Worm (Caenorhabditis elegans) whole organism, L1 larva: ENCODE data around the gene H10E21.4.

ENCODE experiments used
- F16B12.6 ChIP-seq: fragments of 150-350 bp; optimal IDR thresholded peaks from 2 replicates; lab custom pipeline; 2014; ENCODE audit warnings: missing biosample characterization, missing genetic modification characterization
- Y116A8C.19 ChIP-seq: sonication (generic microtip); optimal IDR thresholded peaks from 2 replicates; lab custom pipeline; 2016; ENCODE audit warnings: missing compliant biosample characterization, missing genetic modification characterization, borderline replicate concordance
- alr-1 ChIP-seq: fragments of 200-800 bp; sonication (Bioruptor generic); optimal IDR thresholded peaks from 2 replicates; lab custom pipeline; 2018; ENCODE audit warnings: borderline replicate concordance, mild to moderate bottlenecking, missing genetic modification characterization, missing compliant biosample characterization
- ama-1 ChIP-seq: fragments of 150-350 bp; optimal IDR thresholded peaks from 2 replicates; lab custom pipeline; 2014
- blmp-1 ChIP-seq: fragments of 150-350 bp; optimal IDR thresholded peaks from 2 replicates; lab custom pipeline; 2014; ENCODE audit warnings: missing biosample characterization, missing genetic modification characterization
- ceh-8 ChIP-seq: fragments of 200-800 bp; sonication (Bioruptor generic); optimal IDR thresholded peaks from 2 replicates; lab custom pipeline; 2018; ENCODE audit warnings: mild to moderate bottlenecking, missing genetic modification characterization, moderate library complexity, missing compliant biosample characterization
- ceh-88 ChIP-seq: fragments of 200-800 bp; sonication (Bioruptor generic); IDR thresholded peaks from 2 replicates; pipeline ENCODE4 v1.3.6; 2022; ENCODE audit warnings: missing genetic modification characterization, missing compliant biosample characterization
- egl-27 ChIP-seq, 2 experiments: fragments of 150-350 bp in 1 of 2; sonication (generic microtip); optimal IDR thresholded peaks; 3 replicates each; lab custom pipeline; 2017 to 2018; ENCODE audit warnings: missing biosample characterization in 2 of 2, missing genetic modification characterization in 2 of 2, missing genetic modification reagents in 2 of 2
- elt-3 ChIP-seq, 6 experiments: fragments of 150-350 bp in 1 of 6; sonication (generic microtip); optimal IDR thresholded peaks; 2 replicates each; lab custom pipeline; 2017 to 2018; ENCODE audit warnings: missing biosample characterization in 6 of 6, missing genetic modification characterization in 6 of 6, inconsistent platforms in 1 of 6
- ets-5 ChIP-seq: fragments of 200-800 bp; sonication (Bioruptor generic); IDR thresholded peaks from 2 replicates; pipeline ENCODE4 v1.3.6; 2022; ENCODE audit warnings: missing genetic modification characterization, missing compliant biosample characterization
- fkh-8 ChIP-seq: sonication (generic microtip); optimal IDR thresholded peaks from 2 replicates; lab custom pipeline; 2016; ENCODE audit warnings: mild to moderate bottlenecking, missing genetic modification characterization, missing compliant biosample characterization
- fos-1 ChIP-seq: fragments of 150-350 bp; optimal IDR thresholded peaks from 2 replicates; lab custom pipeline; 2014; ENCODE audit warnings: missing biosample characterization, missing genetic modification characterization
- hlh-17 ChIP-seq: fragments of 200-800 bp; sonication (Bioruptor generic); optimal IDR thresholded peaks from 2 replicates; lab custom pipeline; 2018; ENCODE audit warnings: missing genetic modification characterization, mild to moderate bottlenecking, missing compliant biosample characterization, moderate library complexity, borderline replicate concordance
- hlh-4 ChIP-seq: sonication (generic microtip); optimal IDR thresholded peaks from 2 replicates; lab custom pipeline; 2016; ENCODE audit warnings: mild to moderate bottlenecking, missing genetic modification characterization, missing compliant biosample characterization
- jun-1 ChIP-seq: fragments of 150-350 bp; optimal IDR thresholded peaks from 2 replicates; lab custom pipeline; 2014; ENCODE audit warnings: missing biosample characterization, missing genetic modification reagents, missing genetic modification characterization
- lin-13 ChIP-seq: fragments of 150-350 bp; optimal IDR thresholded peaks from 2 replicates; lab custom pipeline; 2014; ENCODE audit warnings: missing biosample characterization, missing genetic modification reagents, missing genetic modification characterization
- lin-14 ChIP-seq: fragments of 200-800 bp; sonication (Bioruptor generic); optimal IDR thresholded peaks from 2 replicates; lab custom pipeline; 2018; ENCODE audit warnings: mild to moderate bottlenecking, missing genetic modification characterization, moderate library complexity, missing compliant biosample characterization
- lin-39 ChIP-seq: fragments of 150-350 bp; optimal IDR thresholded peaks from 2 replicates; lab custom pipeline; 2014; ENCODE audit warnings: missing biosample characterization, missing genetic modification reagents, missing genetic modification characterization
- lir-3 ChIP-seq: sonication (generic microtip); optimal IDR thresholded peaks from 2 replicates; lab custom pipeline; 2016; ENCODE audit warnings: mild to moderate bottlenecking, missing genetic modification characterization, moderate library complexity, missing compliant biosample characterization; ENCODE audit not compliant: poor library complexity
- lsy-2 ChIP-seq, 2 experiments: fragments of 150-350 bp; optimal IDR thresholded peaks; 2 replicates each; lab custom pipeline; 2014; ENCODE audit warnings: missing biosample characterization in 2 of 2, missing genetic modification characterization in 2 of 2
- mef-2 ChIP-seq: fragments of 150-350 bp; optimal IDR thresholded peaks from 2 replicates; lab custom pipeline; 2014; ENCODE audit warnings: missing biosample characterization, missing genetic modification characterization
- nhr-19 ChIP-seq: fragments of 200-800 bp; sonication (Bioruptor generic); conservative IDR thresholded peaks from 2 replicates; pipeline ENCODE4 v1.3.6; 2022; ENCODE audit warnings: missing genetic modification characterization, missing compliant biosample characterization
- nhr-20 ChIP-seq: sonication (generic microtip); optimal IDR thresholded peaks from 2 replicates; lab custom pipeline; 2016; ENCODE audit warnings: mild to moderate bottlenecking, missing genetic modification characterization, missing compliant biosample characterization
- nhr-237 ChIP-seq: fragments of 150-350 bp; optimal IDR thresholded peaks from 2 replicates; lab custom pipeline; 2014; ENCODE audit warnings: missing biosample characterization, missing genetic modification characterization
- nhr-71 ChIP-seq: sonication (generic microtip); optimal IDR thresholded peaks from 2 replicates; lab custom pipeline; 2016; ENCODE audit warnings: mild to moderate bottlenecking, missing genetic modification characterization, moderate library complexity, missing compliant biosample characterization
- nhr-77 ChIP-seq: fragments of 150-350 bp; optimal IDR thresholded peaks from 2 replicates; lab custom pipeline; 2014; ENCODE audit warnings: missing biosample characterization, missing genetic modification characterization
- nhr-84 ChIP-seq: sonication (generic microtip); optimal IDR thresholded peaks from 2 replicates; lab custom pipeline; 2017; ENCODE audit warnings: missing biosample characterization, missing genetic modification characterization
- nhr-85 ChIP-seq: sonication (generic microtip); peaks from one replicate; lab custom pipeline; 2016; ENCODE audit warnings: missing genetic modification characterization, inconsistent platforms, missing compliant biosample characterization
- nhr-90 ChIP-seq: sonication (generic microtip); optimal IDR thresholded peaks from 2 replicates; lab custom pipeline; 2016; ENCODE audit warnings: mild to moderate bottlenecking, missing genetic modification characterization, missing compliant biosample characterization; ENCODE audit not compliant: poor library complexity
- pag-3 ChIP-seq: sonication (generic microtip); optimal IDR thresholded peaks from 2 replicates; lab custom pipeline; 2017; ENCODE audit warnings: missing genetic modification characterization, mild to moderate bottlenecking, missing compliant biosample characterization, antibody characterized with exemption, borderline replicate concordance; ENCODE audit not compliant: insufficient read depth
- pax-3 ChIP-seq: fragments of 200-800 bp; sonication (Bioruptor generic); optimal IDR thresholded peaks from 2 replicates; lab custom pipeline; 2018; ENCODE audit warnings: mild to moderate bottlenecking, missing genetic modification characterization, moderate library complexity, missing compliant biosample characterization
- pqm-1 ChIP-seq: sonication (generic microtip); optimal IDR thresholded peaks from 3 replicates; lab custom pipeline; 2017; ENCODE audit warnings: missing biosample characterization, missing genetic modification characterization
- rnt-1 ChIP-seq: sonication (generic microtip); optimal IDR thresholded peaks from 2 replicates; lab custom pipeline; 2016; ENCODE audit warnings: mild to moderate bottlenecking, missing genetic modification characterization, moderate library complexity, missing compliant biosample characterization
- skn-1 ChIP-seq: fragments of 150-350 bp; optimal IDR thresholded peaks from 2 replicates; lab custom pipeline; 2014; ENCODE audit warnings: missing biosample characterization, missing genetic modification characterization
- snpc-4 ChIP-seq: fragments of 150-350 bp; optimal IDR thresholded peaks from 2 replicates; lab custom pipeline; 2014; ENCODE audit warnings: missing biosample characterization, missing genetic modification characterization
- snu-23 ChIP-seq: sonication (generic microtip); optimal IDR thresholded peaks from 2 replicates; lab custom pipeline; 2016; ENCODE audit warnings: missing genetic modification characterization, missing compliant biosample characterization
- sptf-1 ChIP-seq: fragments of 150-350 bp; optimal IDR thresholded peaks from 2 replicates; lab custom pipeline; 2014; ENCODE audit warnings: missing biosample characterization, missing genetic modification characterization
- vab-15 ChIP-seq: sonication (generic microtip); optimal IDR thresholded peaks from 2 replicates; lab custom pipeline; 2017; ENCODE audit warnings: missing genotype, mild to moderate bottlenecking, missing genetic modification characterization, missing compliant biosample characterization
- xbp-1 ChIP-seq: sonication (generic microtip); optimal IDR thresholded peaks from 2 replicates; lab custom pipeline; 2016; ENCODE audit warnings: missing genetic modification characterization, missing compliant biosample characterization
- zip-4 ChIP-seq: fragments of 200-800 bp; sonication (Bioruptor generic); optimal IDR thresholded peaks from 2 replicates; lab custom pipeline; 2018; ENCODE audit warnings: mild to moderate bottlenecking, missing genetic modification characterization, moderate library complexity, missing compliant biosample characterization
- ztf-11 ChIP-seq, 2 experiments: sonication (generic microtip); optimal IDR thresholded peaks; 2 replicates each; lab custom pipeline; 2016 to 2017; ENCODE audit warnings: missing genetic modification characterization in 2 of 2, missing biosample characterization in 1 of 2, missing compliant biosample characterization in 1 of 2

Gene H10E21.4

DNA sequence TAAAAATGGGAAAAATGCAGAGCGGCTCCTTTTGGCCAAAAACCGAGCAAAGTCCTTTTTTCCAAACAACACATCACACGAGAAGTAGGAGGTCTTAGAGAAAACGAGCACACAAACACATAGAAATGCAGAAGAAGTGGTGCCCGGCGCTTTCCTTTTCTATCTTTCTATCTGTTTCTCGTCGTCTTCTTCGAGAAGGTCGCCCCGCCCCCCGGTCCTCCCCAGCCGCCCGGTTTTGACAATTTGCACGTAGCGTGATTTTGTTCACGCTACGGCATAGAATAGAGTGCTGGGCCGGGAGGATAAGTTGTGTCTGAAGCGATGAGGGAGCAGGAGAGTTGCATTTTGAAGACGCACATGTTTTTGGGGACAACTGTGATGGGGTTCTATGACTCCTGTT, 47.5 kb upstream of the H10E21.4 start (continued):
- no peak for TF ChIP-seq nhr-77 (tag; lab: Kevin White, UChicago)
- TF ChIP-seq lin-39 (tag; lab: Kevin White, UChicago), result no peak
- TF ChIP-seq nhr-20, result peak; percentile 48
- TF ChIP-seq Y116A8C.19 (tag; lab: Kevin White, UChicago), result no peak
- TF ChIP-seq nhr-85 (tag; lab: Kevin White, UChicago), result peak; percentile 45
- no peak for TF ChIP-seq vab-15 (tag; lab: Kevin White, UChicago)
- TF ChIP-seq rnt-1 (tag; lab: Kevin White, UChicago), result peak; percentile 38
- TF ChIP-seq snpc-4 (tag; lab: Kevin White, UChicago), result no peak
- TF ChIP-seq F16B12.6, result no peak
- TF ChIP-seq xbp-1, result peak; percentile 24
- no peak for TF ChIP-seq alr-1 (tag; lab: Kevin White, UChicago)
- TF ChIP-seq elt-3 (tag; optimal IDR thresholded peaks at IDR 0.05; lab: Kevin White, UChicago), result no peak
- no peak for TF ChIP-seq zip-4 (GFP tag; lab: Kevin White, UChicago)
- no peak for TF ChIP-seq ztf-11 (tag; optimal IDR thresholded peaks at IDR 0.05; lab: Kevin White, UChicago)
- no peak for TF ChIP-seq ama-1 (lab: Kevin White, UChicago)
- TF ChIP-seq nhr-237 (tag; lab: Kevin White, UChicago), result no peak
- TF ChIP-seq hlh-17 (GFP tag; lab: Kevin White, UChicago), result no peak
- TF ChIP-seq pax-3 (tag; lab: Kevin White, UChicago), result no peak
- TF ChIP-seq ceh-8 (GFP tag; lab: Kevin White, UChicago), result no peak
- no peak for TF ChIP-seq fos-1 (tag; lab: Kevin White, UChicago)
- TF ChIP-seq nhr-19 (GFP tag; lab: Robert Waterston, UW), result peak; percentile 59; the same call in 1 of the 2 replicates
- TF ChIP-seq skn-1, result no peak
- no peak for TF ChIP-seq lir-3 (tag; lab: Kevin White, UChicago)
- no peak for TF ChIP-seq hlh-4 (tag; lab: Kevin White, UChicago)
- no peak for TF ChIP-seq nhr-84
- no peak for TF ChIP-seq ceh-88 (GFP tag; lab: Robert Waterston, UW)
- TF ChIP-seq jun-1, result no peak
- TF ChIP-seq ets-5 (GFP tag; lab: Robert Waterston, UW), result no peak
- TF ChIP-seq egl-27 (tag; optimal IDR thresholded peaks at IDR 0.05; lab: Kevin White, UChicago), result no peak
- no peak for TF ChIP-seq mef-2 (tag; lab: Kevin White, UChicago)
- no peak for TF ChIP-seq pag-3 (tag; lab: Kevin White, UChicago)
- TF ChIP-seq sptf-1, result no peak
- TF ChIP-seq fkh-8 (tag; lab: Kevin White, UChicago), result peak; percentile 74

DNA sequence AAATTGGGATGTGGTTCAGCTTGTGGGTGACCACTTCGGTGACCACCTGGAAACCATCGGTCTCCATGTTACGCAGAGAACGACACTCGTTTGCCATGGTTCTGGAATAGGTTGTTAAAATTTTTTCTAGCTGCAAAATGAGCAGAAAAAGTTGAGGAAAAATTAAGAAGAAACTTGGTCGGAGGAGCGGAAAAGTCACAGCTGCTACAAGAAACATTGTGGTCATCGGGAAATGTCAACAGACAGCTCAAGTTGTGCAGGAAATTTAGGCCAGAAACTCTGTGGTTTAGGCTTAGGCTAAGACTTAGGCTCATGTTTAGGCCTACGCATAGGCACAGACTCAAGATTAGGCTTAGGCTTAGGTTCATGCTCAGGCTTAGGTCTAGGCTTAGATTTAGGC, 46.7 kb upstream of the H10E21.4 start, which contains the start of gene pck-1:
pck-1 (minus strand) TSS at position 101 of the 400 bp plus-strand sequence.
- TF ChIP-seq pqm-1 (tag; lab: Kevin White, UChicago) (no peak), rnt-1 (tag; lab: Kevin White, UChicago) (peak; percentile 1), ets-5 (GFP tag; lab: Robert Waterston, UW) (no peak)

DNA sequence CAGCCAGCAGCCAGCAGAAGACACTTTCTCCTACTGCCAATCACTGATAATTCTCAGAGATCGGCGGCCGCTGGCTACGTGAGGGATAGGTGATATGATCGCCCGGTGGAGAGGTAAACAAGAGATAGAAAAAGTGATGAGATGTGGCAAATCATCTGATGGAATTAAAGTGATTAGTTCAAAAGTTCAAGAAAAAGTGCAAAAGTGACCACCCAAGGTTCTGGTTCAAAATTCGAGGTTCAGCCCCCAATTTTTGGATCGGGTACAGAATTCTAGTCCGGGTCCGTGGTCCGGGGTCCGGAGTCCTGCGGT, 46.1 kb upstream of the H10E21.4 start:
- TF ChIP-seq nhr-237 (tag; lab: Kevin White, UChicago) (no peak), lin-39 (tag; lab: Kevin White, UChicago) (no peak), lin-14 (GFP tag; lab: Kevin White, UChicago) (peak; percentile 64), lin-13 (GFP tag; lab: Kevin White, UChicago) (no peak), rnt-1 (tag; lab: Kevin White, UChicago) (peak; percentile 54), nhr-90 (no peak), lsy-2 (tag; optimal IDR thresholded peaks at IDR 0.05; lab: Kevin White, UChicago) (peak; percentile 13 to 23), pag-3 (tag; lab: Kevin White, UChicago) (peak; percentile 54), nhr-20 (peak; percentile 15), nhr-19 (GFP tag; lab: Robert Waterston, UW) (peak; percentile 13; the same call in 1 of the 2 replicates), elt-3 (tag; optimal IDR thresholded peaks at IDR 0.05; lab: Kevin White, UChicago) (peak in 2 of 6 experiments; percentile 54 to 79), nhr-71 (tag; lab: Kevin White, UChicago) (peak; percentile 60), blmp-1 (tag; lab: Kevin White, UChicago) (peak; percentile 89), snu-23 (GFP tag; lab: Kevin White, UChicago) (peak; percentile 45)
